Worm (Caenorhabditis elegans) whole organism, L1 larva: ENCODE results near the gene bca-1.

Source experiments
- alr-1 ChIP-seq: fragments of 200-800 bp; sonication (Bioruptor generic); optimal IDR thresholded peaks from 2 replicates; lab custom pipeline; 2018; ENCODE audit warnings: borderline replicate concordance, mild to moderate bottlenecking, missing genetic modification characterization, missing compliant biosample characterization
- sox-4 ChIP-seq: sonication (generic microtip); optimal IDR thresholded peaks from 2 replicates; lab custom pipeline; 2016; ENCODE audit warnings: missing genetic modification characterization, missing compliant biosample characterization
- sptf-1 ChIP-seq: fragments of 150-350 bp; optimal IDR thresholded peaks from 2 replicates; lab custom pipeline; 2014; ENCODE audit warnings: missing biosample characterization, missing genetic modification characterization
- tbx-2 ChIP-seq: sonication (generic microtip); optimal IDR thresholded peaks from 2 replicates; lab custom pipeline; 2016; ENCODE audit warnings: missing genetic modification characterization, missing compliant biosample characterization

- TF ChIP-seq sox-4 (tag; lab: Kevin White, UChicago) (no peak), tbx-2 (tag; lab: Kevin White, UChicago) (peak; percentile 28), sptf-1 (no peak), alr-1 (no peak)
Observed at ce11 chrX:6251947-6252617, 47.5 kb upstream of the bca-1 start.
